Worm (Caenorhabditis elegans) whole organism, L1 larva: ENCODE results near the gene C14C6.2.

Source experiments
- ama-1 ChIP-seq: fragments of 150-350 bp; optimal IDR thresholded peaks from 2 replicates; lab custom pipeline; 2014
- lin-14 ChIP-seq: fragments of 200-800 bp; sonication (Bioruptor generic); optimal IDR thresholded peaks from 2 replicates; lab custom pipeline; 2018; ENCODE audit warnings: mild to moderate bottlenecking, missing genetic modification characterization, moderate library complexity, missing compliant biosample characterization
- nhr-11 ChIP-seq: fragments of 150-350 bp; optimal IDR thresholded peaks from 2 replicates; lab custom pipeline; 2014; ENCODE audit warnings: missing biosample characterization, missing genetic modification characterization

- TF ChIP-seq ama-1 (lab: Kevin White, UChicago) (no peak), lin-14 (no peak), nhr-11 (tag; lab: Kevin White, UChicago) (no peak)
These were observed 18.7 kb downstream of the C14C6.2 start, which contains the start of gene nstp-7 for ce11 chrV:581616-582015.
